Worm (Caenorhabditis elegans) whole organism, L1 larva: ENCODE data around the gene wbp-11.

Experiments
- aly-2 ChIP-seq: fragments of 150-350 bp; optimal IDR thresholded peaks from 2 replicates; lab custom pipeline; 2014; ENCODE audit warnings: missing biosample characterization, missing genetic modification characterization
- egl-27 ChIP-seq, 2 experiments: fragments of 150-350 bp in 1 of 2; sonication (generic microtip); optimal IDR thresholded peaks; 3 replicates each; lab custom pipeline; 2017 to 2018; ENCODE audit warnings: missing biosample characterization in 2 of 2, missing genetic modification characterization in 2 of 2, missing genetic modification reagents in 2 of 2
- lsy-2 ChIP-seq, 2 experiments: fragments of 150-350 bp; optimal IDR thresholded peaks; 2 replicates each; lab custom pipeline; 2014; ENCODE audit warnings: missing biosample characterization in 2 of 2, missing genetic modification characterization in 2 of 2
- unc-62 ChIP-seq: fragments of 150-350 bp; optimal IDR thresholded peaks from 2 replicates; lab custom pipeline; 2014; ENCODE audit warnings: missing biosample characterization, missing genetic modification reagents, missing genetic modification characterization
- unc-98 ChIP-seq: fragments of 200-800 bp; sonication (Bioruptor generic); IDR thresholded peaks from 2 replicates; pipeline ENCODE4 v1.3.6; 2022; ENCODE audit warnings: missing genetic modification characterization, missing compliant biosample characterization

ce11 chrII:10168905-10169782, 3.6 kb upstream of the wbp-11 start, which contains the start of gene daf-19:
- TF ChIP-seq lsy-2 (tag; optimal IDR thresholded peaks at IDR 0.05; lab: Kevin White, UChicago) (peak; percentile 48 to 59), unc-98 (no peak), egl-27 (tag; optimal IDR thresholded peaks at IDR 0.05; lab: Kevin White, UChicago) (no peak), unc-62 (GFP tag; lab: Kevin White, UChicago) (no peak), aly-2 (tag; lab: Kevin White, UChicago) (no peak)
